Worm (Caenorhabditis elegans): Measurements from ENCODE around the gene crm-1.

DNA sequence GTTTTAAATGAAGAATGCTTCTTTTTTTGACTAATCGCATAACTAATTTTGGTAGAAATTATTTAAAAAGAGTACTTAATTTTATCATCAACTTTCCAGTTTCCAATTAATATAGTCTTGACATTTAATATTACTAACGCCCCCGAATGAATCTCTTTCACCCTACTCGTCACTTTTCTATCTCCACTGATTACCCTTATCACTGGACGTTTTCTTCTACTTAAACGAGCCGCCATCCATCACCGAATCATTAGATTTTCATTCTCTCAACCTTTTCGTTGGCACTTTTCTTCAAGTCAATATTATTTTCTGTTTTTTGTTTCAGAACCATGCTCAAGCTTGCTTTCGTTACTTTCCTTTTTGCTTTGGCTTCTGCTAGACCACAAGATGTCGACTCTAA is 54.3 kb downstream of the crm-1 start, which contains the start of gene lys-1:
- TF ChIP-seq daf-12 (tag; optimal IDR thresholded peaks at IDR 0.05) = no peak
- TF ChIP-seq fos-1 (tag; optimal IDR thresholded peaks at IDR 0.05) = no peak

Data from whole organism, L3 larva.